Worm (Caenorhabditis elegans) whole organism, L1 larva: ENCODE data around the gene nhx-3.

Source experiments
- ama-1 ChIP-seq: fragments of 150-350 bp; optimal IDR thresholded peaks from 2 replicates; lab custom pipeline; 2014
- lin-13 ChIP-seq: fragments of 150-350 bp; optimal IDR thresholded peaks from 2 replicates; lab custom pipeline; 2014; ENCODE audit warnings: missing biosample characterization, missing genetic modification reagents, missing genetic modification characterization
- nhr-237 ChIP-seq: fragments of 150-350 bp; optimal IDR thresholded peaks from 2 replicates; lab custom pipeline; 2014; ENCODE audit warnings: missing biosample characterization, missing genetic modification characterization
- tlp-1 ChIP-seq: fragments of 150-350 bp; optimal IDR thresholded peaks from 2 replicates; lab custom pipeline; 2014; ENCODE audit warnings: missing biosample characterization, missing genetic modification characterization

DNA sequence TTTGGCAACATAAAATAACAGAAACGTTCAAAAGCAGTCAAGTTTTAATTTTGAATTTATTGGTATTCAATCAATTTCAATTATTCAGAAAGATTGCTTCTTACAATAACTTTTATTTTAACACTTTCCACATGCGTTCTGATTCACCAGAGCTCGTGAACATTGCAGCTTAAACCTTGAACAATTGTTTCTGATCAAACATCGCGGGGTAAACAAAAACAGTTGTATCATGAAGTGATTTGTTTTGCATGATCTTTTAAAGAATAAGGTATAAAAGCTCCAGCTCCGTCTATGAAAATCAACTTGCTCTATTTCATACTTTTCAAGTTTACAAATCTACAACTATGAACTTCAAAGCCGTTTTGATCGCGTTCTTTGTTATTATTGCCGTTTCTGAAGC is 21.9 kb downstream of the nhx-3 start, which contains the start of gene C54F6.6:
- TF ChIP-seq tlp-1, result no peak
- no peak for TF ChIP-seq ama-1 (lab: Kevin White, UChicago)
- no peak for TF ChIP-seq nhr-237 (tag; lab: Kevin White, UChicago)
- TF ChIP-seq lin-13, result no peak
